Worm (Caenorhabditis elegans) whole organism, early embryonic: ENCODE data around the gene str-162.
A peak's percentile ranks its signal among the peaks of the same experiment; 100 is the strongest.

Experiments used
- B0310.2 ChIP-seq: sonication (generic microtip); optimal IDR thresholded peaks from 2 replicates; lab custom pipeline; 2016; ENCODE audit warnings: mild to moderate bottlenecking, missing genetic modification characterization, missing compliant biosample characterization
- F13C5.2 ChIP-seq: sonication (generic microtip); optimal IDR thresholded peaks from 2 replicates; lab custom pipeline; 2017; ENCODE audit warnings: mild to moderate bottlenecking, missing genetic modification characterization, inconsistent platforms, missing compliant biosample characterization
- aly-1 ChIP-seq: sonication (generic microtip); optimal IDR thresholded peaks from 2 replicates; lab custom pipeline; 2016; ENCODE audit warnings: missing genetic modification characterization, missing compliant biosample characterization
- ama-1 ChIP-seq: fragments of 150-350 bp; optimal IDR thresholded peaks from 2 replicates; lab custom pipeline; 2014
- ceh-13 ChIP-seq: fragments of 200-800 bp; sonication (Bioruptor generic); optimal IDR thresholded peaks from 2 replicates; lab custom pipeline; 2018; ENCODE audit warnings: mild to moderate bottlenecking, missing genetic modification characterization, missing compliant biosample characterization
- ceh-36 ChIP-seq: sonication (generic microtip); optimal IDR thresholded peaks from 2 replicates; lab custom pipeline; 2016; ENCODE audit warnings: missing genetic modification characterization, inconsistent platforms, missing compliant biosample characterization
- ets-7 ChIP-seq: sonication (generic microtip); optimal IDR thresholded peaks from 2 replicates; lab custom pipeline; 2016; ENCODE audit warnings: missing genotype, missing genetic modification characterization, missing compliant biosample characterization
- flt-1 ChIP-seq: fragments of 200-800 bp; sonication (Bioruptor generic); IDR thresholded peaks from 2 replicates; pipeline ENCODE4 v1.3.6; 2022; ENCODE audit warnings: missing genetic modification characterization, missing compliant biosample characterization
- hmbx-1 ChIP-seq: sonication (generic microtip); optimal IDR thresholded peaks from 2 replicates; lab custom pipeline; 2016; ENCODE audit warnings: mild to moderate bottlenecking, missing genetic modification characterization, missing compliant biosample characterization
- hmg-4 ChIP-seq: fragments of 200-800 bp; sonication (Bioruptor generic); optimal IDR thresholded peaks from 2 replicates; lab custom pipeline; 2018; ENCODE audit warnings: mild to moderate bottlenecking, missing genetic modification characterization, missing compliant biosample characterization
- hnd-1 ChIP-seq: sonication (generic microtip); optimal IDR thresholded peaks from 2 replicates; lab custom pipeline; 2016; ENCODE audit warnings: missing genetic modification characterization, missing compliant biosample characterization
- pes-1 ChIP-seq: fragments of 200-800 bp; sonication (Bioruptor generic); IDR thresholded peaks from 2 replicates; pipeline ENCODE4 v1.3.6; 2022; ENCODE audit warnings: missing genetic modification reagents, missing genetic modification characterization, missing compliant biosample characterization
- scrt-1 ChIP-seq: fragments of 200-800 bp; sonication (Bioruptor generic); IDR thresholded peaks from 2 replicates; pipeline ENCODE4 v1.3.6; 2022; ENCODE audit warnings: missing genetic modification characterization, missing compliant biosample characterization
- sea-1 ChIP-seq: fragments of 200-800 bp; sonication (Bioruptor generic); conservative IDR thresholded peaks from 2 replicates; pipeline ENCODE4 v1.3.6; 2022; ENCODE audit warnings: missing genetic modification characterization, missing compliant biosample characterization
- tbx-11 ChIP-seq: fragments of 200-800 bp; sonication (Bioruptor generic); IDR thresholded peaks from 2 replicates; pipeline ENCODE4 v1.3.6; 2022; ENCODE audit warnings: missing genetic modification characterization, missing compliant biosample characterization
- tbx-37 ChIP-seq: fragments of 200-800 bp; sonication (Bioruptor generic); conservative IDR thresholded peaks from 2 replicates; pipeline ENCODE4 v1.3.6; 2022; ENCODE audit warnings: missing genetic modification reagents, missing genetic modification characterization, missing compliant biosample characterization
- tra-4 ChIP-seq: sonication (generic microtip); optimal IDR thresholded peaks from 2 replicates; lab custom pipeline; 2017; ENCODE audit warnings: missing genetic modification characterization, missing compliant biosample characterization

str-162 gene

DNA sequence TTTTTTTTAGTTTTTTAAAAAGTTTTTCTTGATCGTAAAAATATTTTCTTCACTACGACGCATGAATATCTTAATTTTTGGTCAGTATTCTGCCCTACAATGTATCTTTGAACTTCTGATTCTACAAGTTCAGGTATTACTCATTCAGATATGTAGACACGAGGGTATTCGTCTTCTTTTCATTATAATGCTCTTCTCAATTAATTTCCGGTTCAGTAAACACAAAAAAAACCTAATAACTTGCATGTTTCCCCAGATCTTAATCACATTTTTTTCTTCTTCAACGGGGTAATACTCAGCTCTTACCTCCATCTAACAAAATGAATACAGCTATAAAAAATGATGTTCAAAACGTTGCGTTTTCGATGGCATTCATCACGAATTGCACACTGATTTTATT, at the start of gene str-162:
str-162 (plus strand) TSS at position 301 of the 400 bp plus-strand sequence.
- TF ChIP-seq ceh-36 (tag; lab: Kevin White, UChicago) (no peak), hnd-1 (tag; lab: Kevin White, UChicago) (no peak), F13C5.2 (tag; lab: Kevin White, UChicago) (no peak), pes-1 (GFP tag; lab: Robert Waterston, UW) (no peak), ets-7 (tag; lab: Kevin White, UChicago) (no peak), tbx-11 (GFP tag; lab: Robert Waterston, UW) (no peak)

DNA sequence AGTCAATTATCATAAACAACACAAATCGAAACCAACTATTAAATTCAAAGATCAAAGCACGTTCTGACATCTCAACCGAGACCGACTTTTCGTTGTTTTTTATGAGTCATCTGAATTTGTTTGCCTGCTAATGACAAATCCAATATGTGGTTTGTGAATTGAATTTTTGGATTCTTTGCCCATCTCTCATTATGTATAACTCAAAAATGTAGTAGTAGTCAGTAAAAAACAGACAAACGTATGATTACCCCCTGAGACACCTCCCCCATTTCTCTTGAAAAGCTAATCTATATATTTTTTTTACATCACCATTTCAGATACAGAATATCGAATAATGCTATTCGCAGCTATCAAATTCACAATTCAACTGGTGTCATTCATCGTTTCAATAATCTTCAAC, 46.4 kb upstream of the str-162 start, which contains the start of gene str-169:
str-169 (plus strand) TSS at position 301 of the 400 bp plus-strand sequence.
- TF ChIP-seq ama-1 (lab: Kevin White, UChicago) (no peak), tbx-11 (GFP tag; lab: Robert Waterston, UW) (no peak), scrt-1 (GFP tag; lab: Robert Waterston, UW) (no peak), ets-7 (tag; lab: Kevin White, UChicago) (no peak), tbx-37 (no peak), tra-4 (tag; lab: Kevin White, UChicago) (no peak), hmg-4 (GFP tag; lab: Kevin White, UChicago) (no peak), flt-1 (no peak), ceh-13 (GFP tag; lab: Kevin White, UChicago) (no peak)

DNA sequence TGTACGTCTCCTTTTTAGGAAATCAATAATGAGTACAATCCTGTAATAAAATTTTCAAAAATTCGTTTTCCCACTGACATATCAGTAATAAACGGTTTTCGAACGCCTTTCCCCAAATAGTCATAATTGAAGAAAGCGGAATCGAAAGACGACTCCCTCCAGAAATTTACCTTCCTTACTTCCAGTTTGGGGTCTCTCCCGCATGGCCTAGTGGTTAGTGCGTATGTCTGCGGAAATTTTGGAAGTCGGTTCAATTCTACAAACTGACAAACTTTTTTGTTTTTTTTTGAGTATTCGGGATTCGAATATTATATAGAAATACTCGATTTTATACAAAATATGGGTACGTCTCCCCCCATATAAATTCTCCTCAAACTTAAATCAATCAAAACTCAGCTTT, 42.5 kb upstream of the str-162 start:
- peak; percentile 77 for TF ChIP-seq flt-1

DNA sequence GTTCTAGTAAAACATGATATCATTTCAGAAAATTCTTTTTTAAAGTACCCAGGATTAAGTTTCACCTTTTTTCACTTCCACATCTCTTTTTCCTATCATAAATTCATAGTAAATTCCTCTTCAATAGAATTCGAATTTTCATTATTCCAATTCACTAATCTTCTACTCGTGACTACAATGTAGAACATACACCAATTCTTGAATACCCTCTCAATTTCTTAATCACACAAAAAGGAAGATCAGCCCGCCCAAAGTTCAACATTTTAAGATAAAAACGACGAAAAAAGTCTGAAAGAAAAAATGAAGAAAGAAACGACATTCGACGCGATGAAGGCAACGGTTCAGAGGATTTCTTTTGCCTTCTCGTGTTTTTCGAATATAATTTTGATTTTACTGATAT, 38.3 kb upstream of the str-162 start, which contains the start of gene str-163:
str-163 (plus strand) TSS at position 301 of the 400 bp plus-strand sequence.
- TF ChIP-seq ets-7 (tag; lab: Kevin White, UChicago): no peak
- TF ChIP-seq aly-1 (tag; lab: Kevin White, UChicago): no peak
- no peak for TF ChIP-seq sea-1 (GFP tag; lab: Robert Waterston, UW)
- no peak for TF ChIP-seq hmg-4 (GFP tag; lab: Kevin White, UChicago)
- no peak for TF ChIP-seq B0310.2 (tag; lab: Kevin White, UChicago)
- no peak for TF ChIP-seq hmbx-1
- no peak for TF ChIP-seq tra-4 (tag; lab: Kevin White, UChicago)
- no peak for TF ChIP-seq ama-1 (lab: Kevin White, UChicago)
- no peak for TF ChIP-seq tbx-37
- no peak for TF ChIP-seq ceh-13 (GFP tag; lab: Kevin White, UChicago)
- TF ChIP-seq flt-1: no peak
- TF ChIP-seq ceh-36 (tag; lab: Kevin White, UChicago): no peak
- TF ChIP-seq tbx-11 (GFP tag; lab: Robert Waterston, UW): no peak
- TF ChIP-seq pes-1 (GFP tag; lab: Robert Waterston, UW): no peak
- no peak for TF ChIP-seq hnd-1 (tag; lab: Kevin White, UChicago)
- no peak for TF ChIP-seq F13C5.2 (tag; lab: Kevin White, UChicago)

DNA sequence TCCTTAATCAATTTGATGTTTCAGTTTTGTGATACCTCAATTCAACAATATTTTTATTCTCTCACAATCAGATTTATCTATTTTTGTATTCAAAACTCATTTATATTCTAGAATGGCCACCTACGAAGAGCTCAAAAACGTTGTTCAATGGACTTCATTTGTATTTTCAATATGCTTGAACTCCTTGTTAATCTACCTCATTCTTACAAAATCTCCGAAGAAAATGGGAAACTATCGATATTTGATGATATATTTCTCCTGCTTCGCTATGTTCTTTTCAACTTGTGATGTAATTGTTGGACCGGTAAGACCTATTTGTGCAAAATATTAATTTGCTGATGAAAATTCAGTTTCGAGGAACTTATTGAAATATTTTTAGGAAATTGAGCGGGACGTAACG, 31.6 kb upstream of the str-162 start, which contains the start of gene str-164:
str-164 (plus strand) TSS at position 113 of the 400 bp plus-strand sequence.
- TF ChIP-seq tra-4 (tag; lab: Kevin White, UChicago): no peak
- TF ChIP-seq F13C5.2 (tag; lab: Kevin White, UChicago): no peak
- TF ChIP-seq B0310.2 (tag; lab: Kevin White, UChicago): no peak
- no peak for TF ChIP-seq ama-1 (lab: Kevin White, UChicago)
- TF ChIP-seq flt-1: no peak
- TF ChIP-seq aly-1 (tag; lab: Kevin White, UChicago): no peak
- no peak for TF ChIP-seq ets-7 (tag; lab: Kevin White, UChicago)
- TF ChIP-seq hmg-4 (GFP tag; lab: Kevin White, UChicago): no peak
- no peak for TF ChIP-seq ceh-13 (GFP tag; lab: Kevin White, UChicago)
- TF ChIP-seq scrt-1 (GFP tag; lab: Robert Waterston, UW): no peak
- no peak for TF ChIP-seq sea-1 (GFP tag; lab: Robert Waterston, UW)

DNA sequence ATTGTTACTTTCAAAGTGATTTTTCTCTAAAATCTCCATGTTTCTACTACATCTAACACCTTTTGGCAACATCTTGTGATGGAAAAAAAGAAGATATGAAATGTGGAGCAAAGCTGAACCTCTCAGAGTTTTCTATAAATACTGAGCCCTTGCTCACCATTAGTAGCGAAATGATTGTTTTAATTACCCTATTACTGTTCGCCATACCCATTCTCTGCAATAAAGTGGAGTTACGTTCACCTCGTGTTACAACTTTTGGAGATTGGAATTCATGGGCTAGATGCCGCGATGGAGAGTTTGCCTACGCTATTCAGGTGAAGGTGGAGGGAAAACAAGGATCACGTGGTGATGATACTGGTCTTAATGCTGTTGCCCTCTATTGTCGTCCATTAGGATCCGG, 28.4 kb upstream of the str-162 start, which contains the start of gene txt-3:
txt-3 (plus strand) TSS at position 125 of the 400 bp plus-strand sequence.
- TF ChIP-seq F13C5.2 (tag; lab: Kevin White, UChicago) (no peak), tbx-11 (GFP tag; lab: Robert Waterston, UW) (no peak), pes-1 (GFP tag; lab: Robert Waterston, UW) (no peak), aly-1 (tag; lab: Kevin White, UChicago) (no peak), hmg-4 (GFP tag; lab: Kevin White, UChicago) (no peak), tra-4 (tag; lab: Kevin White, UChicago) (no peak), tbx-37 (no peak), sea-1 (GFP tag; lab: Robert Waterston, UW) (no peak), ets-7 (tag; lab: Kevin White, UChicago) (no peak), B0310.2 (tag; lab: Kevin White, UChicago) (no peak), scrt-1 (GFP tag; lab: Robert Waterston, UW) (no peak), hnd-1 (tag; lab: Kevin White, UChicago) (no peak), ama-1 (lab: Kevin White, UChicago) (no peak), hmbx-1 (no peak), ceh-13 (GFP tag; lab: Kevin White, UChicago) (no peak), flt-1 (no peak), ceh-36 (tag; lab: Kevin White, UChicago) (no peak)

DNA sequence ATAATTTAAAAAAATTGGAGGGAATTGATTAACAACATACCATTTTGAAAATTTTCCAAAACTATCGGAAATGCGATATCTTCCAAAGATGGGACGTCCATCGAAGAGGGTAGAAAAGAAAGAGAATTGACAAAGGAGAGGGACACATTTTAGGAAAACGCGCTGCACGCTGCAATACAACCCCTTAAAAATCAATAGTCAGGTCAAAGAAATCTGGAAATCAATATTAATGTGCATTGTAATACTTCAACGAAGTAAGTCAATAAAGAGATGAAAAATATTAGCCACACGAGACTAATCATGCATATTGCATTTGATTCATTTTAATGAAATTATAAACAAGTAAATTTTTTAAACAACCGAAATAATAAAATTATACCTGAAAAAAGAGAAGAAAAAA, 22.8 kb upstream of the str-162 start, which contains the start of gene Y9C9A.13:
Y9C9A.13 (minus strand) TSS at position 101 of the 400 bp plus-strand sequence.
- TF ChIP-seq sea-1 (GFP tag; lab: Robert Waterston, UW) (no peak), tbx-37 (no peak), hnd-1 (tag; lab: Kevin White, UChicago) (no peak), tbx-11 (GFP tag; lab: Robert Waterston, UW) (no peak), ceh-36 (tag; lab: Kevin White, UChicago) (no peak), hmbx-1 (no peak)
